Fruit fly (Drosophila melanogaster): Measurements from ENCODE around the gene CG43815.

DNA sequence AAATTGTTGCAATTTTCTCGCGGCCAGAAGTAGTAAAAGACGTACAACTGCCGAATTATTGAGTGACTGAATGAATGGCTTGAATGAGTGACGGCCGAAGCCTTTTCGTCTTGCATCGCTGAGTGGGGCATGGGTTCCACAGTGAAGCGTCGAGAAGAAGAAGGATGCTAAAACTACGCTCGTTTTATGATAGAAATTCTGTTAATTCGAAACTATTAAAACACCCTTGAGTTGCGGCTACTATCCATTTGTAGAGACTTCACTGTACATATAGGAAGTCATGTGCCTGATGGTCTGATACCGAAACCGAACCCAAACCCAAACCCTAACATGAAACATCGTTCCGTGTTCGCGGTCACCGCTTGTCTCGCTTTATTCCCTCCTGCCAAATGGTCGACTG, 9.3 kb downstream of the CG43815 start:
- TF ChIP-seq CG12768 (GFP tag; optimal IDR thresholded peaks at IDR 0.05) (no peak), kay (GFP tag; ENCODE audit: borderline replicate concordance) (no peak)

Measured in whole organism, adult.